Fruit fly (Drosophila melanogaster): Measurements from ENCODE around the gene RagA-B.

Gene RagA-B

DNA sequence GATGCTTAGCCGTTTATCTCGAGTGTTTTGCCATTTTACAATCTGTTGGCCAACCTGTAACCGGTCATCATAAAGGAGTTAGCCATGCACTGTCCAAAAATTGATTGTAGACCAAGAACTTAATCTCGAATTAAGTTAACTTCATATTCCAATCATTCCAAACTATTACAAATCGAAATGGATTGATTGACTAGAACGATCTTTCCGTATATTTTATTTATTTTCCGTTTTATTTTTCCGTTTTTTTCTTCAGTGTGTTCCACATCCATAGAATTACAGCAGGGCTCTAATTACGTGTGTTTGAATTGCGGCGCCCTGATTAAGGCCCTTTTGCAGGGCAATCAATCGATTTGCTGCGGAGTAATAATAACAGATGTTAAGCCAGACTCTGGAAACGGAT lies 51.4 kb downstream of the RagA-B start (continued):
- TF ChIP-seq disco-r (GFP tag; optimal IDR thresholded peaks at IDR 0.05) = no peak
- no peak for TF ChIP-seq BtbVII (GFP tag; optimal IDR thresholded peaks at IDR 0.05)
- TF ChIP-seq CG10267 (tag; optimal IDR thresholded peaks at IDR 0.05) = peak; percentile 9
- TF ChIP-seq CG31365 (tag; optimal IDR thresholded peaks at IDR 0.05) = no peak
- TF ChIP-seq CG7928 (GFP tag; optimal IDR thresholded peaks at IDR 0.05) = no peak
- TF ChIP-seq fru (optimal IDR thresholded peaks at IDR 0.05) = no peak
- TF ChIP-seq CG18764 (GFP tag; optimal IDR thresholded peaks at IDR 0.05) = no peak
- no peak for TF ChIP-seq toy (GFP tag; IDR thresholded peaks at IDR 0.05)
- peak; percentile 11 for TF ChIP-seq CG12391 (tag; optimal IDR thresholded peaks at IDR 0.05)
- no peak for TF ChIP-seq CG12219 (GFP tag; optimal IDR thresholded peaks at IDR 0.05)
- TF ChIP-seq CG10979 (tag; optimal IDR thresholded peaks at IDR 0.05) = peak; percentile 28
- TF ChIP-seq CG15479 (GFP tag; optimal IDR thresholded peaks at IDR 0.05) = no peak
- TF ChIP-seq tx (GFP tag; optimal IDR thresholded peaks at IDR 0.05) = no peak
- no peak for TF ChIP-seq grau (tag; optimal IDR thresholded peaks at IDR 0.05)
- TF ChIP-seq CG31388 (GFP tag; optimal IDR thresholded peaks at IDR 0.05) = no peak
- 0 out of 3 replicates have a peak, but pooled peaks have one; percentile 29 for TF ChIP-seq row (GFP tag; IDR thresholded peaks at IDR 0.05)
- TF ChIP-seq Poxn (GFP tag; IDR thresholded peaks at IDR 0.05) = no peak
- no peak for TF ChIP-seq CG15269 (tag; optimal IDR thresholded peaks at IDR 0.05)
- no peak for TF ChIP-seq sug (tag; optimal IDR thresholded peaks at IDR 0.05)
- no peak for TF ChIP-seq Nf-YC (tag; optimal IDR thresholded peaks at IDR 0.05)
- no peak for TF ChIP-seq CG11695 (GFP tag; IDR thresholded peaks at IDR 0.05)
- TF ChIP-seq CG1233 (GFP tag; optimal IDR thresholded peaks at IDR 0.05) = no peak
- TF ChIP-seq CG33557 (GFP tag; optimal IDR thresholded peaks at IDR 0.05) = no peak
- TF ChIP-seq CG2199 (GFP tag; IDR thresholded peaks at IDR 0.05) = 0 out of 3 replicates have a peak, but pooled peaks have one; percentile 33
- no peak for TF ChIP-seq C15 (GFP tag; IDR thresholded peaks at IDR 0.05)
- TF ChIP-seq CG14014 (GFP tag; IDR thresholded peaks at IDR 0.05) = no peak
- peak; percentile 24 for TF ChIP-seq CG2712 (tag; optimal IDR thresholded peaks at IDR 0.05)
- no peak for TF ChIP-seq CG9932 (GFP tag; IDR thresholded peaks at IDR 0.05)
- TF ChIP-seq CG4282 (GFP tag; optimal IDR thresholded peaks at IDR 0.05) = no peak
- TF ChIP-seq CG8944 (GFP tag; optimal IDR thresholded peaks at IDR 0.05) = no peak
- peak; percentile 24 for TF ChIP-seq zf30C (GFP tag; optimal IDR thresholded peaks at IDR 0.05)
- peak; percentile 51 for TF ChIP-seq dmrt11E (tag; optimal IDR thresholded peaks at IDR 0.05)
- TF ChIP-seq sens-2 (GFP tag; IDR thresholded peaks at IDR 0.05) = no peak
- no peak for TF ChIP-seq Six4 (GFP tag; optimal IDR thresholded peaks at IDR 0.05)
- no peak for TF ChIP-seq sna (GFP tag; IDR thresholded peaks at IDR 0.05; ENCODE audit: partially characterized antibody)
- no peak for TF ChIP-seq CG8359 (GFP tag; optimal IDR thresholded peaks at IDR 0.05; ENCODE audit: borderline replicate concordance)
- TF ChIP-seq Lim3 (GFP tag; IDR thresholded peaks at IDR 0.05) = no peak
- TF ChIP-seq h (optimal IDR thresholded peaks at IDR 0.05) = no peak
- no peak for TF ChIP-seq nerfin-1 (tag; optimal IDR thresholded peaks at IDR 0.05)
- no peak for TF ChIP-seq CG32532 (GFP tag; IDR thresholded peaks at IDR 0.05)
- peak; percentile 43 for TF ChIP-seq gem (tag; optimal IDR thresholded peaks at IDR 0.05)
- TF ChIP-seq CG18262 (tag; optimal IDR thresholded peaks at IDR 0.05) = peak; percentile 19
- no peak for TF ChIP-seq CG9797 (GFP tag; optimal IDR thresholded peaks at IDR 0.05)
- TF ChIP-seq cato (GFP tag; optimal IDR thresholded peaks at IDR 0.05; ENCODE audit: borderline replicate concordance) = no peak
- no peak for TF ChIP-seq PHDP (tag; optimal IDR thresholded peaks at IDR 0.05)
- TF ChIP-seq emc (GFP tag; optimal IDR thresholded peaks at IDR 0.05) = no peak
- TF ChIP-seq CG10959 (GFP tag; IDR thresholded peaks at IDR 0.05) = no peak
- peak; percentile 15 for TF ChIP-seq CG30403 (GFP tag; optimal IDR thresholded peaks at IDR 0.05)
- no peak for TF ChIP-seq CG13775 (GFP tag; optimal IDR thresholded peaks at IDR 0.05)
- TF ChIP-seq luna (GFP tag; optimal IDR thresholded peaks at IDR 0.05) = no peak
- TF ChIP-seq rib (GFP tag; IDR thresholded peaks at IDR 0.05) = no peak
